Worm (Caenorhabditis elegans) whole organism, L1 larva: ENCODE data around the gene ZK1320.13.

Experiments used
- C04F5.9 ChIP-seq: sonication (generic microtip); optimal IDR thresholded peaks from 2 replicates; lab custom pipeline; 2016; ENCODE audit warnings: missing genetic modification characterization, missing compliant biosample characterization
- F16B12.6 ChIP-seq: fragments of 150-350 bp; optimal IDR thresholded peaks from 2 replicates; lab custom pipeline; 2014; ENCODE audit warnings: missing biosample characterization, missing genetic modification characterization
- aha-1 ChIP-seq: fragments of 150-350 bp; optimal IDR thresholded peaks from 2 replicates; lab custom pipeline; 2014; ENCODE audit warnings: missing biosample characterization, missing genetic modification characterization
- alr-1 ChIP-seq: fragments of 200-800 bp; sonication (Bioruptor generic); optimal IDR thresholded peaks from 2 replicates; lab custom pipeline; 2018; ENCODE audit warnings: borderline replicate concordance, mild to moderate bottlenecking, missing genetic modification characterization, missing compliant biosample characterization
- aly-2 ChIP-seq: fragments of 150-350 bp; optimal IDR thresholded peaks from 2 replicates; lab custom pipeline; 2014; ENCODE audit warnings: missing biosample characterization, missing genetic modification characterization
- ceh-8 ChIP-seq: fragments of 200-800 bp; sonication (Bioruptor generic); optimal IDR thresholded peaks from 2 replicates; lab custom pipeline; 2018; ENCODE audit warnings: mild to moderate bottlenecking, missing genetic modification characterization, moderate library complexity, missing compliant biosample characterization
- ceh-90 ChIP-seq: sonication (generic microtip); optimal IDR thresholded peaks from 2 replicates; lab custom pipeline; 2016; ENCODE audit warnings: missing genetic modification characterization, missing compliant biosample characterization
- dsc-1 ChIP-seq: sonication (generic microtip); optimal IDR thresholded peaks from 2 replicates; lab custom pipeline; 2016; ENCODE audit warnings: mild to moderate bottlenecking, missing genetic modification characterization, missing compliant biosample characterization
- efl-3 ChIP-seq: fragments of 200-800 bp; sonication (Bioruptor generic); optimal IDR thresholded peaks from 2 replicates; lab custom pipeline; 2018; ENCODE audit warnings: mild to moderate bottlenecking, missing genetic modification characterization, missing compliant biosample characterization
- egl-13 ChIP-seq: sonication (generic microtip); optimal IDR thresholded peaks from 2 replicates; lab custom pipeline; 2016; ENCODE audit warnings: missing genotype, missing genetic modification reagents, missing genetic modification characterization, missing compliant biosample characterization
- egl-27 ChIP-seq, 2 experiments: fragments of 150-350 bp in 1 of 2; sonication (generic microtip); optimal IDR thresholded peaks; 3 replicates each; lab custom pipeline; 2017 to 2018; ENCODE audit warnings: missing biosample characterization in 2 of 2, missing genetic modification characterization in 2 of 2, missing genetic modification reagents in 2 of 2
- elt-3 ChIP-seq, 6 experiments: fragments of 150-350 bp in 1 of 6; sonication (generic microtip); optimal IDR thresholded peaks; 2 replicates each; lab custom pipeline; 2017 to 2018; ENCODE audit warnings: missing biosample characterization in 6 of 6, missing genetic modification characterization in 6 of 6, inconsistent platforms in 1 of 6
- ets-5 ChIP-seq: fragments of 200-800 bp; sonication (Bioruptor generic); IDR thresholded peaks from 2 replicates; pipeline ENCODE4 v1.3.6; 2022; ENCODE audit warnings: missing genetic modification characterization, missing compliant biosample characterization
- grh-1 ChIP-seq: fragments of 200-800 bp; sonication (Bioruptor generic); IDR thresholded peaks from 2 replicates; pipeline ENCODE4 v1.3.6; 2022; ENCODE audit warnings: missing genetic modification reagents, missing genetic modification characterization, missing compliant biosample characterization
- hlh-17 ChIP-seq: fragments of 200-800 bp; sonication (Bioruptor generic); optimal IDR thresholded peaks from 2 replicates; lab custom pipeline; 2018; ENCODE audit warnings: missing genetic modification characterization, mild to moderate bottlenecking, missing compliant biosample characterization, moderate library complexity, borderline replicate concordance
- hpl-2 ChIP-seq: fragments of 150-350 bp; optimal IDR thresholded peaks from 2 replicates; lab custom pipeline; 2014; ENCODE audit warnings: missing biosample characterization, missing genetic modification reagents, missing genetic modification characterization
- irx-1 ChIP-seq: sonication (generic microtip); optimal IDR thresholded peaks from 2 replicates; lab custom pipeline; 2016; ENCODE audit warnings: missing genetic modification characterization, missing compliant biosample characterization
- isw-1 ChIP-seq: fragments of 200-800 bp; sonication (Bioruptor generic); IDR thresholded peaks from 2 replicates; pipeline ENCODE4 v1.3.6; 2022; ENCODE audit warnings: missing genetic modification characterization, missing compliant biosample characterization
- lin-14 ChIP-seq: fragments of 200-800 bp; sonication (Bioruptor generic); optimal IDR thresholded peaks from 2 replicates; lab custom pipeline; 2018; ENCODE audit warnings: mild to moderate bottlenecking, missing genetic modification characterization, moderate library complexity, missing compliant biosample characterization
- lin-15B ChIP-seq: fragments of 150-350 bp; sonication (generic microtip); optimal IDR thresholded peaks from 3 replicates; lab custom pipeline; 2014; ENCODE audit warnings: missing biosample characterization, missing genetic modification characterization
- lin-35 ChIP-seq, 2 experiments: fragments of 150-350 bp; optimal IDR thresholded peaks; 2 replicates each; lab custom pipeline; 2014; ENCODE audit warnings: missing biosample characterization in 2 of 2, missing genetic modification characterization in 2 of 2, missing genetic modification reagents in 2 of 2
- lir-3 ChIP-seq: sonication (generic microtip); optimal IDR thresholded peaks from 2 replicates; lab custom pipeline; 2016; ENCODE audit warnings: mild to moderate bottlenecking, missing genetic modification characterization, moderate library complexity, missing compliant biosample characterization; ENCODE audit not compliant: poor library complexity
- lsy-2 ChIP-seq, 2 experiments: fragments of 150-350 bp; optimal IDR thresholded peaks; 2 replicates each; lab custom pipeline; 2014; ENCODE audit warnings: missing biosample characterization in 2 of 2, missing genetic modification characterization in 2 of 2
- mep-1 ChIP-seq: fragments of 150-350 bp; optimal IDR thresholded peaks from 2 replicates; lab custom pipeline; 2014; ENCODE audit warnings: missing biosample characterization, missing genetic modification characterization
- nhr-19 ChIP-seq: fragments of 200-800 bp; sonication (Bioruptor generic); conservative IDR thresholded peaks from 2 replicates; pipeline ENCODE4 v1.3.6; 2022; ENCODE audit warnings: missing genetic modification characterization, missing compliant biosample characterization
- nhr-237 ChIP-seq: fragments of 150-350 bp; optimal IDR thresholded peaks from 2 replicates; lab custom pipeline; 2014; ENCODE audit warnings: missing biosample characterization, missing genetic modification characterization
- nhr-28 ChIP-seq: fragments of 150-350 bp; optimal IDR thresholded peaks from 2 replicates; lab custom pipeline; 2014; ENCODE audit warnings: missing biosample characterization, missing genetic modification characterization
- nhr-47 ChIP-seq: sonication (generic microtip); optimal IDR thresholded peaks from 2 replicates; lab custom pipeline; 2016; ENCODE audit warnings: mild to moderate bottlenecking, missing genetic modification characterization, moderate library complexity, missing compliant biosample characterization
- nhr-71 ChIP-seq: sonication (generic microtip); optimal IDR thresholded peaks from 2 replicates; lab custom pipeline; 2016; ENCODE audit warnings: mild to moderate bottlenecking, missing genetic modification characterization, moderate library complexity, missing compliant biosample characterization
- nhr-84 ChIP-seq: sonication (generic microtip); optimal IDR thresholded peaks from 2 replicates; lab custom pipeline; 2017; ENCODE audit warnings: missing biosample characterization, missing genetic modification characterization
- nhr-90 ChIP-seq: sonication (generic microtip); optimal IDR thresholded peaks from 2 replicates; lab custom pipeline; 2016; ENCODE audit warnings: mild to moderate bottlenecking, missing genetic modification characterization, missing compliant biosample characterization; ENCODE audit not compliant: poor library complexity
- pax-3 ChIP-seq: fragments of 200-800 bp; sonication (Bioruptor generic); optimal IDR thresholded peaks from 2 replicates; lab custom pipeline; 2018; ENCODE audit warnings: mild to moderate bottlenecking, missing genetic modification characterization, moderate library complexity, missing compliant biosample characterization
- pqm-1 ChIP-seq: sonication (generic microtip); optimal IDR thresholded peaks from 3 replicates; lab custom pipeline; 2017; ENCODE audit warnings: missing biosample characterization, missing genetic modification characterization
- rnt-1 ChIP-seq: sonication (generic microtip); optimal IDR thresholded peaks from 2 replicates; lab custom pipeline; 2016; ENCODE audit warnings: mild to moderate bottlenecking, missing genetic modification characterization, moderate library complexity, missing compliant biosample characterization
- skn-1 ChIP-seq: fragments of 150-350 bp; optimal IDR thresholded peaks from 2 replicates; lab custom pipeline; 2014; ENCODE audit warnings: missing biosample characterization, missing genetic modification characterization
- snu-23 ChIP-seq: sonication (generic microtip); optimal IDR thresholded peaks from 2 replicates; lab custom pipeline; 2016; ENCODE audit warnings: missing genetic modification characterization, missing compliant biosample characterization
- sox-4 ChIP-seq: sonication (generic microtip); optimal IDR thresholded peaks from 2 replicates; lab custom pipeline; 2016; ENCODE audit warnings: missing genetic modification characterization, missing compliant biosample characterization
- sptf-1 ChIP-seq: fragments of 150-350 bp; optimal IDR thresholded peaks from 2 replicates; lab custom pipeline; 2014; ENCODE audit warnings: missing biosample characterization, missing genetic modification characterization
- swsn-7 ChIP-seq: sonication (generic microtip); optimal IDR thresholded peaks from 2 replicates; lab custom pipeline; 2016; ENCODE audit warnings: missing genetic modification characterization, missing compliant biosample characterization
- tlp-1 ChIP-seq: fragments of 150-350 bp; optimal IDR thresholded peaks from 2 replicates; lab custom pipeline; 2014; ENCODE audit warnings: missing biosample characterization, missing genetic modification characterization
- unc-62 ChIP-seq: fragments of 150-350 bp; optimal IDR thresholded peaks from 2 replicates; lab custom pipeline; 2014; ENCODE audit warnings: missing biosample characterization, missing genetic modification reagents, missing genetic modification characterization
- vab-15 ChIP-seq: sonication (generic microtip); optimal IDR thresholded peaks from 2 replicates; lab custom pipeline; 2017; ENCODE audit warnings: missing genotype, mild to moderate bottlenecking, missing genetic modification characterization, missing compliant biosample characterization
- xbp-1 ChIP-seq: sonication (generic microtip); optimal IDR thresholded peaks from 2 replicates; lab custom pipeline; 2016; ENCODE audit warnings: missing genetic modification characterization, missing compliant biosample characterization
- zag-1 ChIP-seq: fragments of 150-350 bp; optimal IDR thresholded peaks from 2 replicates; lab custom pipeline; 2014; ENCODE audit warnings: missing biosample characterization, missing genetic modification characterization
- zip-4 ChIP-seq: fragments of 200-800 bp; sonication (Bioruptor generic); optimal IDR thresholded peaks from 2 replicates; lab custom pipeline; 2018; ENCODE audit warnings: mild to moderate bottlenecking, missing genetic modification characterization, moderate library complexity, missing compliant biosample characterization
- ztf-11 ChIP-seq, 2 experiments: sonication (generic microtip); optimal IDR thresholded peaks; 2 replicates each; lab custom pipeline; 2016 to 2017; ENCODE audit warnings: missing genetic modification characterization in 2 of 2, missing biosample characterization in 1 of 2, missing compliant biosample characterization in 1 of 2
- ztf-4 ChIP-seq: fragments of 150-350 bp; optimal IDR thresholded peaks from 2 replicates; lab custom pipeline; 2014; ENCODE audit warnings: missing biosample characterization, missing genetic modification characterization

ZK1320.13 gene

DNA sequence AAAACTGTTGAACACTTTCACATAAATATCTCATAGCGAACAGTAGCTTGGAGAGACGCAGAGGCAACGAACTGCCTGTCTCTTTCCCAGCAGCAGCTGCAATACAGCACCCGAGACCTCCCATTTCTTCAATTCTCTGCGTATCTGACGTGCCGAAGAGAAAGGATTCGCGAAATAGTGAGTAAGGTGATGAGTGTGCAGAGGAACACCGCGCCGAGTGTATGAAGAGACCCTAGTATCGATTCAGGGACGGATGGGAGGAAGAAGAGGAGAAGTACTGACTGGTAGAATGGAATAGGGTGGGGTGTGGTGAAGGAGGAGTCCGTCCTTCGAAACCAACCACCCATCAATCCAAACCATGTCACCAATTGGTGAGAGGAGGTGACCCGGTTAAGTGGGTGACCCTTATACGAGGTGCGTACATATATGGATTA lies 34.5 kb upstream of the ZK1320.13 start (continued):
- TF ChIP-seq hpl-2 (GFP tag; lab: Kevin White, UChicago) (no peak), mep-1 (tag; lab: Kevin White, UChicago) (peak; percentile 90), dsc-1 (tag; lab: Kevin White, UChicago) (no peak), F16B12.6 (tag; lab: Kevin White, UChicago) (peak; percentile 19), nhr-90 (peak; percentile 50), isw-1 (GFP tag; lab: Robert Waterston, UW) (peak; percentile 6; the same call in 1 of the 2 replicates), lin-35 (GFP tag; optimal IDR thresholded peaks at IDR 0.05; lab: Kevin White, UChicago) (peak; percentile 52 to 68), nhr-19 (GFP tag; lab: Robert Waterston, UW) (peak; percentile 60), sptf-1 (tag; lab: Kevin White, UChicago) (no peak), efl-3 (no peak), hlh-17 (GFP tag; lab: Kevin White, UChicago) (no peak), lin-14 (peak; percentile 97), egl-13 (tag; lab: Kevin White, UChicago) (no peak), sox-4 (tag; lab: Kevin White, UChicago) (no peak), rnt-1 (tag; lab: Kevin White, UChicago) (peak; percentile 74), ceh-90 (tag; lab: Kevin White, UChicago) (no peak), xbp-1 (tag; lab: Kevin White, UChicago) (peak; percentile 55), nhr-237 (tag; lab: Kevin White, UChicago) (peak; percentile 49), ztf-11 (tag; optimal IDR thresholded peaks at IDR 0.05; lab: Kevin White, UChicago) (peak in 1 of 2 experiments; percentile 73), tlp-1 (tag; lab: Kevin White, UChicago) (no peak), zag-1 (tag; lab: Kevin White, UChicago) (no peak), pax-3 (peak; percentile 34), lin-15B (tag; lab: Kevin White, UChicago) (no peak), swsn-7 (peak; percentile 70), C04F5.9 (tag; lab: Kevin White, UChicago) (no peak), egl-27 (tag; optimal IDR thresholded peaks at IDR 0.05; lab: Kevin White, UChicago) (no peak), unc-62 (GFP tag; lab: Kevin White, UChicago) (no peak), ets-5 (GFP tag; lab: Robert Waterston, UW) (no peak), aly-2 (tag; lab: Kevin White, UChicago) (no peak), ceh-8 (no peak), lir-3 (tag; lab: Kevin White, UChicago) (peak; percentile 40)
- TF ChIP-seq, all 84 proteins: peak for 42

DNA sequence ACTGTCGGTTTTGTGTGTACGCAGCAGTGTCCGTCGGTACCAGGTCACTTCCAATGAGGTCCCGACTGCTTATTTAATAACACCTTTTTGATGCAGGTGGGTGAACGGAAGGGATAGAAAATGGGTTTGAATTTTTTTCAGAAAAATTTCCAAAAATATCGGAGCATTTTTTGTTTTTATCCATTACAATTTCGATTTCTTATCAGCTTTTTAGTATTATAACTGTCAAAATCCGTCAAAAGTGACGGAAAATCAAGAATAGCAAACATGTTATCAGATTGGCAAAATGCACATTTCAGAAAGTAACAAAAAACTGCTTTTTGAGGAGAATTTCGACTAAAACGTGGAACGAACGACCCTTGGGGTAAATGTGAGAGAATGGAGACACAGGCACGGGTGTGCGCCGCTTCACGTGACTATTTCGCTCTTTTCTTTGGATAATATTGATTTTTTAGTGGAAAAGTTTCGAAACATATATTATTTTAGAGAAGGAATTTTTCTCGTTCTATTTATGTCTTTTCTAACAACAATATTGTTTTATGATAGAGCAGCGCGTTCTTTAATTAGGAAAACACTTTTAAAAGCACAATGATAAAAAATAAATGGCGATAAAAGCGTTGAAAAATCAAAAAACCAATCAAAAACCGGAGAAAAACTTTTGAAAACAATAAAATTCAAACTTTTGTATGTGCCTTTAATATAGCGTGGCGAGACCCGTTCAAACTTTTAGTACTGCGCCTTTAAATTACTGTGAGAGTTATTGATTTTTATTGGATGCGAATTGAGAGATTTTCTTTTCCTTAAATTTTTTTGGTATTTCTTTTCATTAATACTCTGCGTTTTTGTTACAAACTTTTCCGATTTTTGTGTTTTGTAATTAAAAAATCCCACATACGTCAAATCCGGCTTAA lies 33.4 kb upstream of the ZK1320.13 start, which contains the start of gene sqv-8:
sqv-8 (plus strand) TSS at position 51 of the 911 bp plus-strand sequence.
- TF ChIP-seq nhr-28 (tag; lab: Kevin White, UChicago) (no peak), lir-3 (tag; lab: Kevin White, UChicago) (no peak), pqm-1 (tag; lab: Kevin White, UChicago) (no peak), mep-1 (tag; lab: Kevin White, UChicago) (peak; percentile 7), irx-1 (tag; lab: Kevin White, UChicago) (no peak), aha-1 (tag; lab: Kevin White, UChicago) (no peak), skn-1 (tag; lab: Kevin White, UChicago) (peak; percentile 33), egl-13 (tag; lab: Kevin White, UChicago) (no peak), vab-15 (tag; lab: Kevin White, UChicago) (no peak), ceh-90 (tag; lab: Kevin White, UChicago) (no peak), zip-4 (GFP tag; lab: Kevin White, UChicago) (no peak), dsc-1 (tag; lab: Kevin White, UChicago) (no peak), grh-1 (GFP tag; lab: Robert Waterston, UW) (no peak), snu-23 (GFP tag; lab: Kevin White, UChicago) (peak; percentile 51), nhr-47 (tag; lab: Kevin White, UChicago) (peak; percentile 17), F16B12.6 (tag; lab: Kevin White, UChicago) (no peak), tlp-1 (tag; lab: Kevin White, UChicago) (no peak), aly-2 (tag; lab: Kevin White, UChicago) (no peak), nhr-84 (no peak), ceh-8 (no peak), elt-3 (tag; optimal IDR thresholded peaks at IDR 0.05; lab: Kevin White, UChicago) (no peak), nhr-71 (tag; lab: Kevin White, UChicago) (peak; percentile 40), lsy-2 (tag; optimal IDR thresholded peaks at IDR 0.05; lab: Kevin White, UChicago) (peak in 1 of 2 experiments; percentile 11), ztf-4 (no peak), nhr-90 (no peak), xbp-1 (tag; lab: Kevin White, UChicago) (peak; percentile 24), alr-1 (no peak)
